Fruit fly (Drosophila melanogaster) whole organism, adult: Measurements from ENCODE around the gene ind.

Source experiments
- CG11617 ChIP-seq: fragments of 200-800 bp; sonication (Bioruptor generic); optimal IDR thresholded peaks from 2 replicates; lab custom pipeline; 2017; ENCODE audit warnings: mild to moderate bottlenecking, missing biosample characterization, missing genetic modification reagents, missing genetic modification characterization
- CG12768 ChIP-seq: fragments of 200-800 bp; sonication (Bioruptor generic); optimal IDR thresholded peaks from 2 replicates; lab custom pipeline; 2017; ENCODE audit warnings: missing biosample characterization, missing genetic modification characterization, mild to moderate bottlenecking, moderate library complexity, missing genetic modification reagents
- CG14711 ChIP-seq: fragments of 200-800 bp; sonication (Bioruptor generic); optimal IDR thresholded peaks from 2 replicates; lab custom pipeline; 2018; ENCODE audit warnings: missing biosample characterization, mild to moderate bottlenecking, missing genetic modification characterization, moderate library complexity
- CG1620 ChIP-seq: fragments of 200-800 bp; sonication (Bioruptor generic); optimal IDR thresholded peaks from 2 replicates; lab custom pipeline; 2016; ENCODE audit warnings: missing biosample characterization, missing genetic modification characterization
- CG33017 ChIP-seq: fragments of 200-800 bp; sonication (Bioruptor generic); optimal IDR thresholded peaks from 2 replicates; lab custom pipeline; 2018; ENCODE audit warnings: missing biosample characterization, mild to moderate bottlenecking, missing genetic modification characterization, moderate library complexity
- CG5204 ChIP-seq: fragments of 200-800 bp; sonication (Bioruptor generic); optimal IDR thresholded peaks from 2 replicates; lab custom pipeline; 2016; ENCODE audit warnings: missing biosample characterization, missing genetic modification characterization
- CG7101 ChIP-seq: fragments of 200-800 bp; sonication (Bioruptor generic); optimal IDR thresholded peaks from 2 replicates; lab custom pipeline; 2018; ENCODE audit warnings: missing biosample characterization, mild to moderate bottlenecking, missing genetic modification characterization, moderate library complexity
- Clk ChIP-seq: fragments of 200-800 bp; sonication (Bioruptor generic); optimal IDR thresholded peaks from 2 replicates; lab custom pipeline; 2017; ENCODE audit warnings: missing biosample characterization, missing genetic modification characterization
- Hr96 ChIP-seq: fragments of 200-800 bp; sonication (Bioruptor generic); optimal IDR thresholded peaks from 2 replicates; lab custom pipeline; 2016; ENCODE audit warnings: missing biosample characterization, missing genetic modification characterization
- Mnt ChIP-seq: fragments of 200-800 bp; sonication (Bioruptor generic); optimal IDR thresholded peaks from 2 replicates; lab custom pipeline; 2016; ENCODE audit warnings: missing biosample characterization, mild to moderate bottlenecking, missing genetic modification characterization
- kay ChIP-seq: fragments of 200-800 bp; sonication (Bioruptor generic); peaks from one replicate; lab custom pipeline; 2016; ENCODE audit warnings: missing biosample characterization, missing genetic modification characterization, borderline replicate concordance
- pad ChIP-seq: fragments of 200-800 bp; sonication (Bioruptor generic); optimal IDR thresholded peaks from 3 replicates; lab custom pipeline; 2017; ENCODE audit warnings: missing biosample characterization, missing genetic modification characterization, mild to moderate bottlenecking, moderate library complexity, missing genetic modification reagents
- tj ChIP-seq: fragments of 200-800 bp; sonication (Bioruptor generic); optimal IDR thresholded peaks from 3 replicates; lab custom pipeline; 2017; ENCODE audit warnings: missing biosample characterization, mild to moderate bottlenecking, missing genetic modification characterization, moderate library complexity
- toe ChIP-seq: fragments of 200-800 bp; sonication (Bioruptor generic); optimal IDR thresholded peaks from 2 replicates; lab custom pipeline; 2016; ENCODE audit warnings: missing biosample characterization, missing genetic modification characterization

DNA sequence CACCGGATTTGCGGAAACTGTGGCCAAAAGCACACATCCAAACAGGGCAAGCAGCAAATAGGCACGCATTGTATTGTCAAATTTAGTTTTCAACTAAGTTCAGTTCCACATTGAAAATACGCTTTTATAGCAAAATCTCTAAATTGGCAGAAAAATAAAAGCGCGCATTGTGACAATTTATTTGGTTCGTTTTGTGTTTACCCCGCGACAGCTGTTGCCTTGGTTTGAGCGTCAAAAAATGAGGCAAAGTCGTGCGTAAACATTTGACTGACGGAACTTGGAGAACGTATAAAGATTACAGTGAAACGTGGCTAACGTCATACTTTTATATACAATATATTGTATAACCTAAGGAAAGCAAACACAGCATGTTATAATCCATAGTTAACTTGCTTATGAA lies 10.3 kb upstream of the ind start, which contains the start of gene CG18649:
- TF ChIP-seq Clk (GFP tag; lab: Kevin White, UChicago) (no peak), Mnt (no peak), CG33017 (tag; lab: Kevin White, UChicago) (no peak), CG11617 (GFP tag; lab: Kevin White, UChicago) (no peak), CG14711 (tag; lab: Kevin White, UChicago) (no peak), CG12768 (no peak), CG7101 (tag; lab: Kevin White, UChicago) (no peak), Hr96 (GFP tag; lab: Kevin White, UChicago) (no peak), pad (GFP tag; lab: Kevin White, UChicago) (no peak), toe (GFP tag; lab: Kevin White, UChicago) (no peak), tj (GFP tag; lab: Kevin White, UChicago) (no peak), CG5204 (GFP tag; lab: Kevin White, UChicago) (no peak), CG1620 (GFP tag; lab: Kevin White, UChicago) (no peak), kay (no peak)
